Fruit fly (Drosophila melanogaster): ENCODE results near the gene Skel.

Skel gene

DNA sequence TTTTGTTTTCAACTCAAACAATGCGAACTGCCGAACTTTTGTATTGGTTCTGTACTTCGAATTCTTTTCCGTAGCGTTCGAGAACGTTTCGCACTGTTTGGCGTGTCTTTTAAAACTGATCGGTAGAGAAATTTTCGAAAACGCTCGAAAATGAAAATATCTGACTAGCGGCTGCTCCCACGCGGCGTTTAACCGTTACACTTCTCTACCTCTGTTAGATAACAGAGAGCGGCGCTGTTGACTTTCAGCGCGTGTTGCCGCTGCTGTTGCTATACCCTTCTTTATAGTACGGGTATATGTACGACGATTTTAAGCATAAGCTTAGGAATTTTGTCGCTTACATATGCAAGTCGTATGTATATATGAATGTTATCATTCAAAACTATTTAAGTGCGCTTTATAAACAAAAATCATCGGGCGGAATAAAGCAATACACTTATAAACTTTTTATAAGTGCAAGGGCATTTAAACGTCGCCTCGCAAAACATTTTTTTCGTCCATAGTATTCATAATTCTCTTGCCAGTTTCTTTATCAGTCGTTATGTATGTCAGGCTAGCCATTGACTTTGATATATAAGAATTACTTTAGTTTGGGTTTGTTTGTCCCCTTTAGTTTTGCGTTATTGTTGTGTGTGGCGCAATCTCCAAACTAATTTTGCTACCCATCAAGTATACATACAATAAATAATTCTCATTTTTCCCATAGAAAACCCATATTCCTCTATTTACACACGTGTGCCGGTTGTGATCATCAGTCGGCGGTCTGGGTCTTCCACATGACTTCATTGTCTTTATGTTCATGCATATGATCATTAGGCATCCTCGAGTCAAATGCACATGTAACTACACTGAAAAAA is 5.7 kb upstream of the Skel start, which contains the start of gene Phyhd1 (continued):
- no peak for TF ChIP-seq BEAF-32 (GFP tag; optimal IDR thresholded peaks at IDR 0.05)
- peak; percentile 91 for TF ChIP-seq CG32772 (GFP tag; IDR thresholded peaks at IDR 0.05)
- peak; percentile 93 for TF ChIP-seq CG17328 (GFP tag; IDR thresholded peaks at IDR 0.05)
- peak; percentile 90 for TF ChIP-seq Rx (GFP tag; IDR thresholded peaks at IDR 0.05)
- peak; percentile 86 for TF ChIP-seq Drgx (GFP tag; IDR thresholded peaks at IDR 0.05)
- TF ChIP-seq CG8290 (GFP tag; optimal IDR thresholded peaks at IDR 0.05): peak; percentile 69
- peak; percentile 56 to 95 for TF ChIP-seq CG8290 (tag; optimal IDR thresholded peaks at IDR 0.05)
- TF ChIP-seq MESR4 (GFP tag; optimal IDR thresholded peaks at IDR 0.05): peak; percentile 48
- TF ChIP-seq CG3065 (GFP tag; optimal IDR thresholded peaks at IDR 0.05): peak; percentile 73
- TF ChIP-seq ERR (GFP tag; optimal IDR thresholded peaks at IDR 0.05): peak; percentile 86
- peak; percentile 89 for TF ChIP-seq CG14710 (tag; optimal IDR thresholded peaks at IDR 0.05)
- 0 out of 2 replicates have a peak, but pooled peaks have one; percentile 6 for TF ChIP-seq Dref (GFP tag; IDR thresholded peaks at IDR 0.05)
- TF ChIP-seq pita (GFP tag; optimal IDR thresholded peaks at IDR 0.05): no peak
- peak; percentile 96 for TF ChIP-seq CG13624 (GFP tag; optimal IDR thresholded peaks at IDR 0.05)
- peak; percentile 93 for TF ChIP-seq shn (GFP tag; optimal IDR thresholded peaks at IDR 0.05)
- peak; percentile 64 for TF ChIP-seq Lhr (GFP tag; optimal IDR thresholded peaks at IDR 0.05)
- peak; percentile 94 for TF ChIP-seq dmrt11E (tag; optimal IDR thresholded peaks at IDR 0.05)
- TF ChIP-seq al (GFP tag; IDR thresholded peaks at IDR 0.05): peak; percentile 87
- peak; percentile 88 for TF ChIP-seq MBD-R2 (GFP tag; IDR thresholded peaks at IDR 0.05)
- TF ChIP-seq ssp (GFP tag; IDR thresholded peaks at IDR 0.05): peak; percentile 82
- TF ChIP-seq CG14667 (GFP tag; IDR thresholded peaks at IDR 0.05): peak; percentile 83
- peak; percentile 94 for TF ChIP-seq H2.0 (GFP tag; IDR thresholded peaks at IDR 0.05)
- TF ChIP-seq jumu (GFP tag; optimal IDR thresholded peaks at IDR 0.05): peak; percentile 94
- TF ChIP-seq CG14014 (GFP tag; IDR thresholded peaks at IDR 0.05): peak; percentile 92
- TF ChIP-seq CG17361 (GFP tag; IDR thresholded peaks at IDR 0.05): peak; percentile 92
- TF ChIP-seq Hr39 (optimal IDR thresholded peaks at IDR 0.05): no peak
- TF ChIP-seq eyg (GFP tag; optimal IDR thresholded peaks at IDR 0.05): peak; percentile 92
- peak; percentile 93 for TF ChIP-seq mam (GFP tag; optimal IDR thresholded peaks at IDR 0.05)
- peak; percentile 93 for TF ChIP-seq tio (GFP tag; optimal IDR thresholded peaks at IDR 0.05)
- peak; percentile 89 for TF ChIP-seq CG12942 (GFP tag; optimal IDR thresholded peaks at IDR 0.05)
- TF ChIP-seq CG16863 (GFP tag; optimal IDR thresholded peaks at IDR 0.05): peak; percentile 96
- peak; percentile 66 for TF ChIP-seq CG8281 (tag; optimal IDR thresholded peaks at IDR 0.05)
- peak; percentile 90 for TF ChIP-seq pb (GFP tag; optimal IDR thresholded peaks at IDR 0.05)
- TF ChIP-seq vfl (GFP tag; optimal IDR thresholded peaks at IDR 0.05): peak; percentile 95
- peak; percentile 92 for TF ChIP-seq btn (GFP tag; optimal IDR thresholded peaks at IDR 0.05)
- TF ChIP-seq CG10321 (GFP tag; IDR thresholded peaks at IDR 0.05): peak; percentile 77
- TF ChIP-seq Sry-β (GFP tag; optimal IDR thresholded peaks at IDR 0.05): peak; percentile 55
- TF ChIP-seq knrl (GFP tag; IDR thresholded peaks at IDR 0.05; ENCODE audit: partially characterized antibody): no peak
- TF ChIP-seq CG10654 (GFP tag; optimal IDR thresholded peaks at IDR 0.05): peak; percentile 90
- peak; percentile 85 for TF ChIP-seq CG10543 (GFP tag; optimal IDR thresholded peaks at IDR 0.05)
- peak; percentile 92 for TF ChIP-seq Spps (tag; optimal IDR thresholded peaks at IDR 0.05)
- peak; percentile 73 for TF ChIP-seq Taf1 (GFP tag; IDR thresholded peaks at IDR 0.05)
- peak; percentile 70 for TF ChIP-seq CG5180 (GFP tag; optimal IDR thresholded peaks at IDR 0.05)
- TF ChIP-seq toy (GFP tag; IDR thresholded peaks at IDR 0.05): peak; percentile 81
- TF ChIP-seq E2f2 (GFP tag; IDR thresholded peaks at IDR 0.05): peak; percentile 76
- peak; percentile 91 for TF ChIP-seq CG17829 (tag; optimal IDR thresholded peaks at IDR 0.05)
- TF ChIP-seq CG11398 (GFP tag; optimal IDR thresholded peaks at IDR 0.05): peak; percentile 95
- TF ChIP-seq mld (GFP tag; IDR thresholded peaks at IDR 0.05; ENCODE audit: partially characterized antibody): no peak
- TF ChIP-seq H15 (GFP tag; IDR thresholded peaks at IDR 0.05): peak; percentile 87
- peak; percentile 95 for TF ChIP-seq ems (GFP tag; optimal IDR thresholded peaks at IDR 0.05)
- peak; percentile 76 for TF ChIP-seq da (GFP tag; optimal IDR thresholded peaks at IDR 0.05)

Measured in whole organism, embryonic.